ENCODE assay signal across 2 fruit fly cellular contexts in the genomic region with DNA sequence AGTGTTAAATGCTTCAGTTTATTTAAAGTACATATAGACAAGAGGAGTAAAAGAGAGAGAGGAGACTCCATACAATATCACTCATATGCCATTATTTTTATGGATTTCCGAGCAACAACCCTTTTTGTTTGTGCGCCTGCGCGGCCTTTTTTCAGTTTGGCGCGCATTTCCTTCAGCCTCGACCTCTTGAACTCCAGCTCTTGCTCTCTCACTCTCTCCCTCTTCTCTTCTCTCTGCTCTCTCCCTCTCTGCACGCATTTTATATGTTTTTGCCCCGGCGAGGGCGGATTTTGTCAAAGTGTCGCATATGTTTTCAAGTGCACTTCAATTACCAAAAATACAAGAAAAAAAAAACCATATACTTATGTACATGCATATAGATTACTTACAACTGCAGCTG.
A peak's percentile ranks its signal among the peaks of the same experiment; 100 is the strongest.
TF ChIP-seq lines count a peak whose summit lies in the region.

No protein-coding gene starts in this region.

- no peak for TF ChIP-seq CTCF in whole organism, embryonic (GFP tag; optimal IDR thresholded peaks at IDR 0.05; lab: Kevin White, UChicago)

TF ChIP-seq in whole organism, embryonic, 481 proteins besides CTCF, POLR2A, EP300 and RAD21:
- TF ChIP-seq Xbp1 (GFP tag; optimal IDR thresholded peaks at IDR 0.05; lab: Kevin White, UChicago) (no peak), Dref (GFP tag; IDR thresholded peaks at IDR 0.05; lab: Robert Waterston, UW) (no peak), CG1603 (tag; optimal IDR thresholded peaks at IDR 0.05; lab: Kevin White, UChicago) (no peak), CG16813 (GFP tag; IDR thresholded peaks at IDR 0.05; lab: Robert Waterston, UW; ENCODE audit: partially characterized antibody) (no peak), CG17328 (GFP tag; IDR thresholded peaks at IDR 0.05; lab: Robert Waterston, UW) (no peak), CG4707 (GFP tag; optimal IDR thresholded peaks at IDR 0.05; lab: Kevin White, UChicago) (no peak), CG17359 (tag; optimal IDR thresholded peaks at IDR 0.05; lab: Kevin White, UChicago) (no peak), Hr78 (GFP tag; optimal IDR thresholded peaks at IDR 0.05; lab: Kevin White, UChicago) (peak in 1 of 2 experiments; percentile 80), pnt (GFP tag; optimal IDR thresholded peaks at IDR 0.05; lab: Kevin White, UChicago) (no peak), Ets97D (GFP tag; optimal IDR thresholded peaks at IDR 0.05; lab: Kevin White, UChicago) (no peak), CG1832 (GFP tag; optimal IDR thresholded peaks at IDR 0.05; lab: Kevin White, UChicago) (peak; percentile 60), CG4730 (GFP tag; IDR thresholded peaks at IDR 0.05; lab: Robert Waterston, UW) (no peak), her (GFP tag; optimal IDR thresholded peaks at IDR 0.05; lab: Kevin White, UChicago) (no peak), twi (tag; optimal IDR thresholded peaks at IDR 0.05; lab: Kevin White, UChicago) (peak; percentile 84), CG12942 (GFP tag; optimal IDR thresholded peaks at IDR 0.05; lab: Kevin White, UChicago) (no peak), Myb (GFP tag; optimal IDR thresholded peaks at IDR 0.05; lab: Kevin White, UChicago) (no peak), sr (GFP tag; IDR thresholded peaks at IDR 0.05; lab: Robert Waterston, UW) (no peak), CG6254 (GFP tag; optimal IDR thresholded peaks at IDR 0.05; lab: Kevin White, UChicago) (no peak), pros (GFP tag; optimal IDR thresholded peaks at IDR 0.05; lab: Kevin White, UChicago) (peak; percentile 90), Trl (optimal IDR thresholded peaks at IDR 0.05; lab: Kevin White, UChicago) (peak; percentile 3 to 66), Trl (GFP tag; optimal IDR thresholded peaks at IDR 0.05; lab: Kevin White, UChicago) (no peak), Chrac-16 (GFP tag; optimal IDR thresholded peaks at IDR 0.05; lab: Kevin White, UChicago) (no peak), Kr (GFP tag; optimal IDR thresholded peaks at IDR 0.05; lab: Kevin White, UChicago) (peak; percentile 93), Eip74EF (GFP tag; optimal IDR thresholded peaks at IDR 0.05; lab: Kevin White, UChicago) (no peak), CG2678 (tag; optimal IDR thresholded peaks at IDR 0.05; lab: Kevin White, UChicago) (no peak), sd (tag; optimal IDR thresholded peaks at IDR 0.05; lab: Kevin White, UChicago) (no peak), CG10565 (GFP tag; optimal IDR thresholded peaks at IDR 0.05; lab: Kevin White, UChicago) (no peak), kni (GFP tag; optimal IDR thresholded peaks at IDR 0.05; lab: Kevin White, UChicago) (peak; percentile 24)
TF ChIP-seq in whole organism, embryonic: peak in this region for 7.

TF ChIP-seq in whole organism, prepupa, 60 proteins besides CTCF, POLR2A, EP300 and RAD21:
- TF ChIP-seq Eip78C (GFP tag; lab: Kevin White, UChicago): peak; percentile 4
- TF ChIP-seq Lpt (GFP tag; optimal IDR thresholded peaks at IDR 0.05; lab: Kevin White, UChicago): no peak
